Worm (Caenorhabditis elegans): ENCODE results near the gene C41H7.2.
A peak's percentile ranks its signal among the peaks of the same experiment; 100 is the strongest.

Gene C41H7.2

DNA sequence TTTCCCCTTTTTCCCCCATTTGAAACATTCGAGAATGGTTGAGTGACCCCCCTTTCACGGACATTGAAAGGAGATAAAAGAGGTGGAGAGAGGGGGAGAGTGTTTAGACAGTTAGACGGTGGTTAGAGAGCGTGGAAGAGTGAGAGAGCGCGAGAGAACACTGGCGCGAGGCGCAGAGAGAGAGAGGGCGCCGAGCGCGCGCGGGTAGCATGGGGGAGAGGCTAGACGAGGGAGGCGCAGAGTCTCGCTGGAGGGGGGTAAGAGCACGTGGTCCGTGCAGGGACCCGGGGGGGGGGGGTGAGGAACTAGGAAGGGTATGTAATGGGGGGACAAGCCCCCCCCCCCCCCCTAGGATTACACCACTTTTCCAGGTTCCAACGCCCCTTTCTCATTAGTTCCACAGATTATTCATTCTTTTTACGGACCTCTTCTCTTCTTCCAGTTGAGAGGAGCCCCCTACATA, 40.6 kb upstream of the C41H7.2 start (continued):
- peak; percentile 90 for TF ChIP-seq zag-1 (tag; optimal IDR thresholded peaks at IDR 0.05)
- TF ChIP-seq nhr-25 (tag; optimal IDR thresholded peaks at IDR 0.05) = peak; percentile 97
- peak; percentile 26 for TF ChIP-seq ceh-82 (tag; optimal IDR thresholded peaks at IDR 0.05)
- TF ChIP-seq blmp-1 (tag; optimal IDR thresholded peaks at IDR 0.05; ENCODE audit: insufficient read depth) = peak; percentile 79
- TF ChIP-seq F13H6.1 (tag; optimal IDR thresholded peaks at IDR 0.05) = peak; percentile 97
- TF ChIP-seq R02D3.7 (tag; optimal IDR thresholded peaks at IDR 0.05) = peak; percentile 40
- TF ChIP-seq elt-1 (tag; optimal IDR thresholded peaks at IDR 0.05) = peak; percentile 49
- TF ChIP-seq nhr-11 (tag; optimal IDR thresholded peaks at IDR 0.05) = no peak
- no peak for TF ChIP-seq skn-1 (tag; optimal IDR thresholded peaks at IDR 0.05)
- TF ChIP-seq unc-62 (GFP tag; optimal IDR thresholded peaks at IDR 0.05) = peak; percentile 16
- TF ChIP-seq sem-4 (tag; optimal IDR thresholded peaks at IDR 0.05) = peak; percentile 93
- peak; percentile 97 for TF ChIP-seq Y55F3AM.14 (GFP tag; optimal IDR thresholded peaks at IDR 0.05)
- TF ChIP-seq sma-9 (GFP tag; optimal IDR thresholded peaks at IDR 0.05) = peak; percentile 99
- TF ChIP-seq sma-9 (tag; optimal IDR thresholded peaks at IDR 0.05) = peak; percentile 76
- TF ChIP-seq nhr-129 (tag; optimal IDR thresholded peaks at IDR 0.05) = peak; percentile 90
- peak; percentile 32 for TF ChIP-seq ZK546.5 (tag; optimal IDR thresholded peaks at IDR 0.05)

DNA sequence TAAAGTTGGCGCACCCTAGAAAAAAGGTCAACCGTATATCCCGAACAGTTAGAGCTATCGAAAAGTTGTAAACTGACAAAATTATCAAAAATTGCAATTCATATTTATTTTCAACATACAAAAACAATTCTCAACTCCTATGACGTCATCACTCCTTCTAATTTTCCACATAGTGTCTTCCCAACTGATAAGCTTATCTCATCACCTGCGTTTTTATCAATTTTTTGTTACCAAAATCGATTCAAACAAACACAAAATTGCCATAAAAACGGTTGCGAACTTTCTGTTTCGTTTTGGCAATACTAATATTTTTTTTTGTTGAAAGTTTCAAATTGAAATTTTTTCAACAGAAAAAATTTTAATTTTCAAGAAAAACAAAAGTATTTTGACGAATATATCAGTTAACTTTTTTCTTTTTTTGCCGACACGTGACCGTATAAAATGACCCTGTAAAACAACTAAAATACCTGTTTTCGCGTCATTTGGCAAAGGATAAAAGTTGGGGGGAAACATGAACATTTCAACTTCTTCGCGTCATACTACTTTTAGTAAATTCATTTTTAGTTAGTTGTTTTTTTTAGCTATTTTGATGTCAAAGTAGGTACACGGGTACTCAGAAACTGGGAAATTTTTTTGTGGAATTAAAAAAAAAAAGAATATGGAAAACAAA, 38.9 kb upstream of the C41H7.2 start:
- no peak for TF ChIP-seq R02D3.7 (tag; optimal IDR thresholded peaks at IDR 0.05)
- peak; percentile 68 for TF ChIP-seq crh-2 (tag; optimal IDR thresholded peaks at IDR 0.05)
- TF ChIP-seq mdl-1 (tag; optimal IDR thresholded peaks at IDR 0.05) = peak in 1 of 2 experiments; percentile 3
- TF ChIP-seq fos-1 (tag; optimal IDR thresholded peaks at IDR 0.05) = peak; percentile 69
- peak in 1 of 2 experiments; percentile 24 for TF ChIP-seq lsy-2 (tag; optimal IDR thresholded peaks at IDR 0.05)
- no peak for TF ChIP-seq unc-39 (tag; optimal IDR thresholded peaks at IDR 0.05)
- TF ChIP-seq nhr-25 (tag; optimal IDR thresholded peaks at IDR 0.05) = peak; percentile 66
- no peak for TF ChIP-seq sma-3 (GFP tag; optimal IDR thresholded peaks at IDR 0.05)
- TF ChIP-seq unc-55 (GFP tag; optimal IDR thresholded peaks at IDR 0.05) = no peak
- TF ChIP-seq elt-1 (tag; optimal IDR thresholded peaks at IDR 0.05) = no peak
- no peak for TF ChIP-seq nhr-21 (tag; optimal IDR thresholded peaks at IDR 0.05)
- no peak for TF ChIP-seq ztf-11 (tag; optimal IDR thresholded peaks at IDR 0.05)
- TF ChIP-seq egl-27 (tag; optimal IDR thresholded peaks at IDR 0.05) = no peak
- no peak for TF ChIP-seq mab-5 (tag; optimal IDR thresholded peaks at IDR 0.05)
- TF ChIP-seq sma-9 (GFP tag; optimal IDR thresholded peaks at IDR 0.05) = peak; percentile 44
- no peak for TF ChIP-seq sma-9 (tag; optimal IDR thresholded peaks at IDR 0.05)
- TF ChIP-seq sem-4 (tag; optimal IDR thresholded peaks at IDR 0.05) = no peak
- TF ChIP-seq gmeb-1 (tag; optimal IDR thresholded peaks at IDR 0.05) = peak; percentile 35
- no peak for TF ChIP-seq ztf-4 (tag; optimal IDR thresholded peaks at IDR 0.05)

DNA sequence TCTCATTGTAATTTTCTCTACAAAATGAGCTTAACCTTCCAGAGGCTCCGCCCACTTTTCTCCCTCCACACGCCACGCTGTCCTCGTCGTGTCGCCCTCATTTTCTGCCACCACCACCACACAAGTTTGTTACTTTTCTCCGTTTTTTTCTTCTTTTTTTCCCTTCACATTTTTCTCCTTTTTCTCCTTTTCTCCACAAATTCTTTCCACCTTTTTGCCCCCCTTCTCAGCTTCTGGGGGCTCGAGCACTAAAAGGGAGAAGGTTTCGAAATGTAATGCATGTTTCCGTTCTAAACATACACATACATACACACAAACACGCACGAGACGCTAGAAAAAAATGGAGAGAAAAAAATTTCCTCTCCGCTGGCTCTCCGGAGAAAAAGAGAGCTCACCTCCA, 38.0 kb upstream of the C41H7.2 start, which contains the start of gene nhr-88:
TSS of gene nhr-88 (plus strand) at position 43 of the 400 bp plus-strand sequence.
- TF ChIP-seq unc-55 (GFP tag; optimal IDR thresholded peaks at IDR 0.05) = peak; percentile 36
- TF ChIP-seq lin-11 (tag; optimal IDR thresholded peaks at IDR 0.05) = peak; percentile 53
- TF ChIP-seq peb-1 (tag; optimal IDR thresholded peaks at IDR 0.05) = no peak
- no peak for TF ChIP-seq fos-1 (tag; optimal IDR thresholded peaks at IDR 0.05)
- no peak for TF ChIP-seq dmd-4 (tag; optimal IDR thresholded peaks at IDR 0.05)
- peak; percentile 27 for TF ChIP-seq crh-2 (tag; optimal IDR thresholded peaks at IDR 0.05)
- TF ChIP-seq egl-27 (tag; optimal IDR thresholded peaks at IDR 0.05) = peak; percentile 11
- peak; percentile 13 for TF ChIP-seq Y55F3AM.14 (GFP tag; optimal IDR thresholded peaks at IDR 0.05)
- peak; percentile 19 for TF ChIP-seq nhr-129 (tag; optimal IDR thresholded peaks at IDR 0.05)
- TF ChIP-seq ZK546.5 (tag; optimal IDR thresholded peaks at IDR 0.05) = no peak
- TF ChIP-seq skn-1 (tag; optimal IDR thresholded peaks at IDR 0.05) = no peak
- TF ChIP-seq C34F6.9 (tag; optimal IDR thresholded peaks at IDR 0.05) = peak; percentile 4
- no peak for TF ChIP-seq nhr-10 (tag; optimal IDR thresholded peaks at IDR 0.05)
- peak; percentile 72 for TF ChIP-seq ama-1 (optimal IDR thresholded peaks at IDR 0.05)
- TF ChIP-seq nhr-237 (tag; optimal IDR thresholded peaks at IDR 0.05) = no peak
- peak; percentile 56 for TF ChIP-seq zag-1 (tag; optimal IDR thresholded peaks at IDR 0.05)
- TF ChIP-seq sma-9 (GFP tag; optimal IDR thresholded peaks at IDR 0.05) = peak; percentile 31
- TF ChIP-seq sma-9 (tag; optimal IDR thresholded peaks at IDR 0.05) = no peak
- peak in 1 of 2 experiments; percentile 37 for TF ChIP-seq lsy-2 (tag; optimal IDR thresholded peaks at IDR 0.05)
- peak; percentile 11 for TF ChIP-seq F13H6.1 (tag; optimal IDR thresholded peaks at IDR 0.05)
- no peak for TF ChIP-seq elt-3 (tag; optimal IDR thresholded peaks at IDR 0.05)
- no peak for TF ChIP-seq nhr-6 (tag; optimal IDR thresholded peaks at IDR 0.05)
- TF ChIP-seq gmeb-1 (tag; optimal IDR thresholded peaks at IDR 0.05) = no peak
- peak in 1 of 2 experiments; percentile 35 for TF ChIP-seq mdl-1 (tag; optimal IDR thresholded peaks at IDR 0.05)
- TF ChIP-seq lin-39 (tag; optimal IDR thresholded peaks at IDR 0.05) = no peak
